Worm (Caenorhabditis elegans) whole organism, late embryonic: ENCODE measurements around the gene F55G7.3.
A peak's percentile ranks its signal among the peaks of the same experiment; 100 is the strongest.

ENCODE experiments used
- C38D4.7 ChIP-seq: fragments of 200-800 bp; sonication (Bioruptor generic); optimal IDR thresholded peaks from 2 replicates; lab custom pipeline; 2018; ENCODE audit warnings: mild to moderate bottlenecking, missing genetic modification characterization, moderate library complexity, missing compliant biosample characterization
- F13H6.1 ChIP-seq: sonication (generic microtip); optimal IDR thresholded peaks from 2 replicates; lab custom pipeline; 2016; ENCODE audit warnings: missing genetic modification characterization, missing compliant biosample characterization
- K02D7.2 ChIP-seq: sonication (generic microtip); optimal IDR thresholded peaks from 2 replicates; lab custom pipeline; 2017; ENCODE audit warnings: mild to moderate bottlenecking, missing genetic modification characterization, missing compliant biosample characterization
- ama-1 ChIP-seq: fragments of 150-350 bp; optimal IDR thresholded peaks from 2 replicates; lab custom pipeline; 2014
- ceh-31 ChIP-seq: sonication (generic microtip); optimal IDR thresholded peaks from 2 replicates; lab custom pipeline; 2016; ENCODE audit warnings: missing genetic modification characterization, missing compliant biosample characterization
- ets-4 ChIP-seq: sonication (generic microtip); optimal IDR thresholded peaks from 2 replicates; lab custom pipeline; 2016; ENCODE audit warnings: missing genetic modification characterization, missing compliant biosample characterization
- nfya-1 ChIP-seq: sonication (generic microtip); optimal IDR thresholded peaks from 2 replicates; lab custom pipeline; 2017; ENCODE audit warnings: missing genetic modification characterization, mild to moderate bottlenecking, missing compliant biosample characterization, antibody characterized with exemption, moderate library complexity
- nhr-11 ChIP-seq: fragments of 150-350 bp; optimal IDR thresholded peaks from 2 replicates; lab custom pipeline; 2014; ENCODE audit warnings: missing biosample characterization, missing genetic modification characterization
- pag-3 ChIP-seq: sonication (generic microtip); optimal IDR thresholded peaks from 2 replicates; lab custom pipeline; 2016; ENCODE audit warnings: missing compliant biosample characterization, missing genetic modification characterization, borderline replicate concordance
- ref-2 ChIP-seq: sonication (generic microtip); optimal IDR thresholded peaks from 2 replicates; lab custom pipeline; 2016; ENCODE audit warnings: missing genetic modification characterization, missing compliant biosample characterization
- unc-42 ChIP-seq: sonication (generic microtip); optimal IDR thresholded peaks from 2 replicates; lab custom pipeline; 2016; ENCODE audit warnings: missing genotype, missing genetic modification characterization, missing compliant biosample characterization

DNA sequence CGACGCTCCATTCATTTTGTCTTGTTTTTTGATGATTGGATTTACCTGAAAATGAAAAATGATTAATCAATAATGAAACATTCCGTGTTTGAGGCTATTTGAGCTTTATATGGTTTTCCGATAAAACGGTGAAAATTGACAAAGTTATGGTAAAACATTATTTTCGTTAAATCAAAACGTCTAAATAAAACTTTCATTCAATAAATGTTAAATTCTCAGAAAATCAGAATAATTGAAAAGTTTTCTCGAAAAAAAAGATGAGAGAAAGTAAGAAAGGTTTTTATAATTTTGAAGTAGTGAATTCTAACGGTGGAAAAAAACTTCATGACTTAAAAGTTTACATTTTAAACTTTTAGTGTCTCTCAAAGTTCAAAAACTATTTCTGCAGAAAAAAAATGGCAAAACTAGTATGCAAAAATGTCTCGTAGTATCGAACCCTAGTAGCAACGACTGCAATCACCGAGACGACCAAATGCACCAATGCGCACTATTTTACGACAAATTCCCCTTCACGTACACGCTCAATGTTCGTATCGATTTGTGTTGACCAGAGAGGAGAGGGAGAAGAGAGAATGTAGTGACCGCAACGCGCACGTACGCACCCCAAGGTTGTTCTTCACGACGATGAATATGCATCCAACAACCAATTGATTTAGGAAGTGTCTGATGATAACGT, 5.1 kb upstream of the F55G7.3 start, which contains the start of gene nfya-1:
- TF ChIP-seq C38D4.7 (GFP tag; lab: Kevin White, UChicago) (no peak), nhr-11 (tag; lab: Kevin White, UChicago) (no peak), ama-1 (lab: Kevin White, UChicago) (no peak), K02D7.2 (no peak), F13H6.1 (tag; lab: Kevin White, UChicago) (no peak), pag-3 (tag; lab: Kevin White, UChicago) (no peak), ets-4 (tag; lab: Kevin White, UChicago) (no peak), nfya-1 (no peak), ceh-31 (tag; lab: Kevin White, UChicago) (peak; percentile 37), ref-2 (tag; lab: Kevin White, UChicago) (no peak), unc-42 (tag; lab: Kevin White, UChicago) (peak; percentile 3)
